Fruit fly (Drosophila melanogaster) Kc167 (cell line): Measurements from ENCODE around the gene CG13698.

Source experiments
- Myc ChIP-seq: fragments of >200 bp; optimal IDR thresholded peaks from 2 replicates; lab custom pipeline; 2017; ENCODE audit warnings: missing external identifiers
- Sin3A ChIP-seq: fragments of >200 bp; optimal IDR thresholded peaks from 2 replicates; lab custom pipeline; 2018; ENCODE audit warnings: missing external identifiers
- h ChIP-seq: fragments of >200 bp; optimal IDR thresholded peaks from 3 replicates; lab custom pipeline; 2018; ENCODE audit warnings: missing external identifiers
- insv ChIP-seq: fragments of >200 bp; optimal IDR thresholded peaks from 3 replicates; lab custom pipeline; 2018; ENCODE audit warnings: missing external identifiers
- psq ChIP-seq: fragments of >200 bp; optimal IDR thresholded peaks from 2 replicates; lab custom pipeline; 2017; ENCODE audit warnings: missing external identifiers
- ttk ChIP-seq: sonication (Bioruptor generic); optimal IDR thresholded peaks from 2 replicates; lab custom pipeline; 2017; ENCODE audit warnings: missing external identifiers

CG13698 gene

dm6 chr3L:18044333-18045043 is 61.5 kb downstream of the CG13698 start:
- TF ChIP-seq ttk (lab: Kevin White, UChicago) = no peak
- no peak for TF ChIP-seq Sin3A (lab: Kevin White, UChicago)
- no peak for TF ChIP-seq h (lab: Kevin White, UChicago)
- no peak for TF ChIP-seq insv (lab: Kevin White, UChicago)

- TF ChIP-seq insv (lab: Kevin White, UChicago) (no peak), Myc (lab: Kevin White, UChicago) (no peak), Sin3A (lab: Kevin White, UChicago) (no peak), psq (lab: Kevin White, UChicago) (no peak), h (lab: Kevin White, UChicago) (no peak), ttk (lab: Kevin White, UChicago) (no peak)
Measured at dm6 chr3L:18042433-18042832, 63.5 kb downstream of the CG13698 start, which contains the start of gene CG42393. TSS of gene CG42393 (plus strand) at chr3L:18042733.

- no peak for TF ChIP-seq Sin3A (lab: Kevin White, UChicago)
Measured at dm6 chr3L:18040017-18040416, 65.9 kb downstream of the CG13698 start, which contains the start of gene CG32192. TSS of gene CG32192 (plus strand) at chr3L:18040317.
